Fruit fly (Drosophila melanogaster) whole organism, prepupa: ENCODE data around the gene CG4476.

ENCODE experiments used
- CG11902 ChIP-seq: fragments of 200-800 bp; sonication (Bioruptor generic); optimal IDR thresholded peaks from 3 replicates; lab custom pipeline; 2016; ENCODE audit warnings: missing biosample characterization, missing genetic modification characterization
- CG6808 ChIP-seq: fragments of 200-800 bp; sonication (Bioruptor generic); optimal IDR thresholded peaks from 3 replicates; lab custom pipeline; 2017; ENCODE audit warnings: missing biosample characterization, missing genetic modification characterization, mild to moderate bottlenecking, moderate library complexity, missing genetic modification reagents
- CG6854 ChIP-seq: fragments of 200-800 bp; sonication (Bioruptor generic); optimal IDR thresholded peaks from 2 replicates; lab custom pipeline; 2017; ENCODE audit warnings: missing biosample characterization, mild to moderate bottlenecking, missing genetic modification characterization
- CG8119 ChIP-seq: fragments of 200-800 bp; sonication (Bioruptor generic); IDR thresholded peaks from 3 replicates; pipeline ENCODE4 v1.3.6; 2022; ENCODE audit warnings: missing biosample characterization, missing genetic modification characterization
- Eip93F ChIP-seq: fragments of 200-800 bp; sonication (Bioruptor generic); optimal IDR thresholded peaks from 2 replicates; lab custom pipeline; 2016; ENCODE audit warnings: missing biosample characterization, mild to moderate bottlenecking, missing genetic modification characterization
- Ets96B ChIP-seq: fragments of 200-800 bp; optimal IDR thresholded peaks from 2 replicates; lab custom pipeline; 2019; ENCODE audit warnings: missing biosample characterization, mild to moderate bottlenecking, missing genetic modification characterization, moderate library complexity
- Hr39 ChIP-seq: fragments of 200-800 bp; sonication (Bioruptor generic); optimal IDR thresholded peaks from 2 replicates; lab custom pipeline; 2016; ENCODE audit warnings: missing biosample characterization, missing genetic modification characterization
- Lpt ChIP-seq: fragments of 200-800 bp; sonication (Bioruptor generic); optimal IDR thresholded peaks from 3 replicates; lab custom pipeline; 2016; ENCODE audit warnings: missing biosample characterization, missing genetic modification characterization
- Sox14 ChIP-seq: fragments of 200-800 bp; sonication (Bioruptor generic); optimal IDR thresholded peaks from 3 replicates; lab custom pipeline; 2016; ENCODE audit warnings: missing biosample characterization, missing genetic modification characterization
- dac ChIP-seq: fragments of 200-800 bp; sonication (Bioruptor generic); optimal IDR thresholded peaks from 2 replicates; lab custom pipeline; 2017; ENCODE audit warnings: missing biosample characterization, mild to moderate bottlenecking, missing genetic modification characterization
- esn ChIP-seq: fragments of 200-800 bp; sonication (Bioruptor generic); optimal IDR thresholded peaks from 2 replicates; lab custom pipeline; 2016; ENCODE audit warnings: missing biosample characterization, mild to moderate bottlenecking, missing genetic modification characterization, moderate library complexity
- fd85E ChIP-seq: fragments of 200-800 bp; sonication (Bioruptor generic); optimal IDR thresholded peaks from 3 replicates; lab custom pipeline; 2016; ENCODE audit warnings: missing biosample characterization, missing genetic modification characterization

- TF ChIP-seq fd85E (GFP tag; lab: Kevin White, UChicago) (no peak), CG8119 (no peak), Sox14 (GFP tag; lab: Kevin White, UChicago) (no peak), esn (GFP tag; lab: Kevin White, UChicago) (no peak), CG11902 (no peak), Lpt (GFP tag; lab: Kevin White, UChicago) (no peak), Ets96B (no peak), CG6808 (GFP tag; lab: Kevin White, UChicago) (no peak), dac (GFP tag; lab: Kevin White, UChicago) (no peak), CG6854 (GFP tag; lab: Kevin White, UChicago) (no peak), Hr39 (GFP tag; lab: Kevin White, UChicago) (no peak), Eip93F (GFP tag; lab: Kevin White, UChicago) (no peak)
These were observed 40.0 kb downstream of the CG4476 start, which contains the start of gene GluRIB for dm6 chr3L:9251678-9252077.
